Worm (Caenorhabditis elegans) whole organism, midembryonic: ENCODE results near the gene W10G11.3.

Experiments
- T22C8.4 ChIP-seq: fragments of 200-800 bp; sonication (Bioruptor generic); IDR thresholded peaks from 2 replicates; pipeline ENCODE4 v1.3.6; 2022; ENCODE audit warnings: missing genetic modification characterization, missing compliant biosample characterization
- cog-1 ChIP-seq: sonication (generic microtip); optimal IDR thresholded peaks from 2 replicates; lab custom pipeline; 2016; ENCODE audit warnings: missing genetic modification characterization, missing compliant biosample characterization
- flt-1 ChIP-seq: fragments of 200-800 bp; sonication (Bioruptor generic); IDR thresholded peaks from 2 replicates; pipeline ENCODE4 v1.3.6; 2022; ENCODE audit warnings: missing genetic modification characterization, missing compliant biosample characterization
- klf-2 ChIP-seq: fragments of 200-800 bp; sonication (Bioruptor generic); conservative IDR thresholded peaks from 2 replicates; pipeline ENCODE4 v1.3.6; 2022; ENCODE audit warnings: missing genetic modification reagents, missing genetic modification characterization, missing compliant biosample characterization
- med-1 ChIP-seq: sonication (generic microtip); optimal IDR thresholded peaks from 2 replicates; lab custom pipeline; 2017; ENCODE audit warnings: missing genetic modification characterization, mild to moderate bottlenecking, missing compliant biosample characterization, antibody characterized with exemption, missing genetic modification reagents; ENCODE audit not compliant: insufficient read depth
- ref-1 ChIP-seq: fragments of 200-800 bp; sonication (Bioruptor generic); conservative IDR thresholded peaks from 2 replicates; pipeline ENCODE4 v1.3.6; 2022; ENCODE audit warnings: missing genetic modification reagents, missing genetic modification characterization, missing compliant biosample characterization
- tab-1 ChIP-seq: fragments of 200-800 bp; sonication (Bioruptor generic); IDR thresholded peaks from 2 replicates; pipeline ENCODE4 v1.3.6; 2022; ENCODE audit warnings: missing genetic modification characterization, missing compliant biosample characterization
- ztf-23 ChIP-seq: fragments of 200-800 bp; sonication (Bioruptor generic); IDR thresholded peaks from 2 replicates; pipeline ENCODE4 v1.3.6; 2022; ENCODE audit warnings: missing genetic modification reagents, missing genetic modification characterization, missing compliant biosample characterization
- ztf-29 ChIP-seq: fragments of 200-800 bp; sonication (Bioruptor generic); IDR thresholded peaks from 2 replicates; pipeline ENCODE4 v1.3.6; 2022; ENCODE audit warnings: missing genetic modification reagents, missing genetic modification characterization, missing compliant biosample characterization

ce11 chrII:3555281-3555680, 7.0 kb downstream of the W10G11.3 start:
- TF ChIP-seq flt-1 (no peak), med-1 (no peak), ztf-23 (GFP tag; lab: Robert Waterston, UW) (no peak), klf-2 (GFP tag; lab: Robert Waterston, UW) (no peak), ztf-29 (GFP tag; lab: Robert Waterston, UW) (no peak), T22C8.4 (GFP tag; lab: Robert Waterston, UW) (no peak), tab-1 (GFP tag; lab: Robert Waterston, UW) (no peak), cog-1 (tag; lab: Kevin White, UChicago) (no peak), ref-1 (no peak)
